Fruit fly (Drosophila melanogaster) whole organism, embryonic: Measurements from ENCODE around the gene Veneno.

Experiments
- Antp ChIP-seq: fragments of 200-800 bp; sonication (Bioruptor generic); optimal IDR thresholded peaks from 3 replicates; lab custom pipeline; 2016; ENCODE audit warnings: missing biosample characterization, missing genetic modification characterization
- Bteb2 ChIP-seq: fragments of 200-800 bp; sonication (Bioruptor generic); optimal IDR thresholded peaks from 2 replicates; lab custom pipeline; 2016; ENCODE audit warnings: missing biosample characterization, missing genetic modification characterization
- CG10274 ChIP-seq: fragments of 200-800 bp; sonication (Bioruptor generic); optimal IDR thresholded peaks from 3 replicates; lab custom pipeline; 2017; ENCODE audit warnings: missing biosample characterization, mild to moderate bottlenecking, missing genetic modification characterization
- CG10431 ChIP-seq: fragments of 200-800 bp; sonication (Bioruptor generic); optimal IDR thresholded peaks from 3 replicates; lab custom pipeline; 2018; ENCODE audit warnings: missing biosample characterization, mild to moderate bottlenecking, missing genetic modification characterization
- CG10462 ChIP-seq: fragments of 200-800 bp; sonication (Bioruptor generic); optimal IDR thresholded peaks from 2 replicates; lab custom pipeline; 2016; ENCODE audit warnings: missing biosample characterization, missing genetic modification characterization
- CG11695 ChIP-seq: fragments of 200-800 bp; sonication (Bioruptor generic); IDR thresholded peaks from 3 replicates; pipeline ENCODE4 v1.3.6; 2022; ENCODE audit warnings: missing biosample characterization, missing genetic modification characterization
- CG11723 ChIP-seq: fragments of 200-800 bp; sonication (Bioruptor generic); optimal IDR thresholded peaks from 2 replicates; lab custom pipeline; 2017; ENCODE audit warnings: missing biosample characterization, mild to moderate bottlenecking, missing genetic modification characterization
- CG1233 ChIP-seq: fragments of 200-800 bp; sonication (Bioruptor generic); optimal IDR thresholded peaks from 4 replicates; lab custom pipeline; 2018; ENCODE audit warnings: missing biosample characterization, mild to moderate bottlenecking, missing genetic modification characterization
- CG12942 ChIP-seq: fragments of 200-800 bp; sonication (Bioruptor generic); optimal IDR thresholded peaks from 3 replicates; lab custom pipeline; 2016; ENCODE audit warnings: missing biosample characterization, missing genetic modification characterization
- CG13123 ChIP-seq: fragments of 200-800 bp; sonication (Bioruptor generic); optimal IDR thresholded peaks from 2 replicates; lab custom pipeline; 2016; ENCODE audit warnings: missing biosample characterization, missing genetic modification characterization
- CG13296 ChIP-seq: fragments of 200-800 bp; sonication (Bioruptor generic); optimal IDR thresholded peaks from 3 replicates; lab custom pipeline; 2018; ENCODE audit warnings: missing biosample characterization, mild to moderate bottlenecking, missing genetic modification characterization
- CG16815 ChIP-seq: fragments of 200-800 bp; sonication (Bioruptor generic); optimal IDR thresholded peaks from 3 replicates; lab custom pipeline; 2017; ENCODE audit warnings: missing biosample characterization, mild to moderate bottlenecking, missing genetic modification characterization
- CG17802 ChIP-seq: fragments of 200-800 bp; sonication (Bioruptor generic); optimal IDR thresholded peaks from 2 replicates; lab custom pipeline; 2018; ENCODE audit warnings: missing biosample characterization, mild to moderate bottlenecking, missing genetic modification characterization, moderate library complexity
- CG2678 ChIP-seq: fragments of 200-800 bp; sonication (Bioruptor generic); optimal IDR thresholded peaks from 3 replicates; lab custom pipeline; 2019; ENCODE audit warnings: missing biosample characterization, mild to moderate bottlenecking, missing genetic modification characterization, moderate library complexity
- CG30431 ChIP-seq: fragments of 200-800 bp; sonication (Bioruptor generic); optimal IDR thresholded peaks from 2 replicates; lab custom pipeline; 2017; ENCODE audit warnings: missing biosample characterization, missing genetic modification characterization
- CG6654 ChIP-seq: fragments of 200-800 bp; sonication (Bioruptor generic); optimal IDR thresholded peaks from 2 replicates; lab custom pipeline; 2017; ENCODE audit warnings: missing biosample characterization, mild to moderate bottlenecking, missing genetic modification characterization
- CG6813 ChIP-seq: fragments of 200-800 bp; sonication (Bioruptor generic); optimal IDR thresholded peaks from 2 replicates; lab custom pipeline; 2017; ENCODE audit warnings: missing biosample characterization, missing genetic modification characterization, mild to moderate bottlenecking, moderate library complexity, missing genetic modification reagents
- CG7839 ChIP-seq: fragments of 200-800 bp; sonication (Bioruptor generic); optimal IDR thresholded peaks from 3 replicates; lab custom pipeline; 2018; ENCODE audit warnings: missing biosample characterization, mild to moderate bottlenecking, missing genetic modification characterization, moderate library complexity
- CG7963 ChIP-seq: fragments of 200-800 bp; sonication (Bioruptor generic); IDR thresholded peaks from 3 replicates; pipeline ENCODE4 v1.3.6; 2022; ENCODE audit warnings: missing biosample characterization, missing genetic modification characterization; ENCODE audit not compliant: partially characterized antibody
- CG8290 ChIP-seq, 3 experiments: fragments of 200-800 bp; sonication (Bioruptor generic); optimal IDR thresholded peaks; 2 replicates each; lab custom pipeline; 2016 to 2019; ENCODE audit warnings: missing biosample characterization in 3 of 3, missing genetic modification characterization in 3 of 3, mild to moderate bottlenecking in 2 of 3, moderate library complexity in 1 of 3
- CG8924 ChIP-seq: fragments of 200-800 bp; optimal IDR thresholded peaks from 3 replicates; lab custom pipeline; 2019; ENCODE audit warnings: missing biosample characterization, mild to moderate bottlenecking, missing genetic modification characterization, moderate library complexity
- CoRest ChIP-seq: fragments of 200-800 bp; sonication (Bioruptor generic); optimal IDR thresholded peaks from 3 replicates; lab custom pipeline; 2018; ENCODE audit warnings: missing biosample characterization, mild to moderate bottlenecking, missing genetic modification characterization, moderate library complexity
- Dbx ChIP-seq: fragments of 200-800 bp; sonication (Bioruptor generic); IDR thresholded peaks from 3 replicates; pipeline ENCODE4 v1.3.6; 2022; ENCODE audit warnings: missing biosample characterization, missing genetic modification characterization
- Dref ChIP-seq: fragments of 200-800 bp; sonication (Bioruptor generic); IDR thresholded peaks from 2 replicates; pipeline ENCODE4 v1.3.6; 2022; ENCODE audit warnings: missing biosample characterization, missing genetic modification characterization
- Drgx ChIP-seq: fragments of 200-800 bp; sonication (Bioruptor generic); IDR thresholded peaks from 2 replicates; pipeline ENCODE4 v1.3.6; 2022; ENCODE audit warnings: missing biosample characterization, missing genetic modification characterization
- HHEX ChIP-seq: fragments of 200-800 bp; sonication (Bioruptor generic); optimal IDR thresholded peaks from 3 replicates; lab custom pipeline; 2017; ENCODE audit warnings: missing biosample characterization, mild to moderate bottlenecking, missing genetic modification characterization, missing genetic modification reagents
- MESR4 ChIP-seq: fragments of 200-800 bp; sonication (Bioruptor generic); optimal IDR thresholded peaks from 2 replicates; lab custom pipeline; 2018; ENCODE audit warnings: missing biosample characterization, mild to moderate bottlenecking, missing genetic modification characterization, moderate library complexity
- Meics ChIP-seq: fragments of 200-800 bp; sonication (Bioruptor generic); optimal IDR thresholded peaks from 2 replicates; lab custom pipeline; 2017; ENCODE audit warnings: missing biosample characterization, mild to moderate bottlenecking, missing genetic modification characterization
- NfI ChIP-seq: fragments of 200-800 bp; sonication (Bioruptor generic); optimal IDR thresholded peaks from 3 replicates; lab custom pipeline; 2018; ENCODE audit warnings: missing biosample characterization, mild to moderate bottlenecking, missing genetic modification characterization, moderate library complexity
- Ravus ChIP-seq: fragments of 200-800 bp; sonication (Bioruptor generic); IDR thresholded peaks from 2 replicates; pipeline ENCODE4 v1.3.6; 2022; ENCODE audit warnings: missing biosample characterization, missing genetic modification characterization
- Spps ChIP-seq: fragments of 200-800 bp; sonication (Bioruptor generic); optimal IDR thresholded peaks from 2 replicates; lab custom pipeline; 2018; ENCODE audit warnings: missing biosample characterization, mild to moderate bottlenecking, missing genetic modification characterization
- Taf1 ChIP-seq: fragments of 200-800 bp; sonication (Bioruptor generic); IDR thresholded peaks from 2 replicates; pipeline ENCODE4 v1.3.6; 2022; ENCODE audit warnings: missing biosample characterization, missing genetic modification characterization
- Usf ChIP-seq: fragments of 200-800 bp; sonication (Bioruptor generic); optimal IDR thresholded peaks from 2 replicates; lab custom pipeline; 2017; ENCODE audit warnings: missing genotype, missing biosample characterization, missing genetic modification characterization
- amos ChIP-seq: fragments of 200-800 bp; sonication (Bioruptor generic); IDR thresholded peaks from 2 replicates; pipeline ENCODE4 v1.3.6; 2022; ENCODE audit warnings: missing biosample characterization, missing genetic modification characterization; ENCODE audit not compliant: partially characterized antibody
- az2 ChIP-seq: fragments of 200-800 bp; sonication (Bioruptor generic); optimal IDR thresholded peaks from 3 replicates; lab custom pipeline; 2016; ENCODE audit warnings: missing biosample characterization, missing genetic modification characterization
- cato ChIP-seq: fragments of 200-800 bp; sonication (Bioruptor generic); optimal IDR thresholded peaks from 2 replicates; lab custom pipeline; 2016; ENCODE audit warnings: missing biosample characterization, missing genetic modification characterization, borderline replicate concordance
- cwo ChIP-seq: fragments of 200-800 bp; sonication (Bioruptor generic); optimal IDR thresholded peaks from 3 replicates; lab custom pipeline; 2017; ENCODE audit warnings: missing biosample characterization, missing genetic modification characterization, mild to moderate bottlenecking, moderate library complexity, missing genetic modification reagents
- danr ChIP-seq: fragments of 200-800 bp; sonication (Bioruptor generic); IDR thresholded peaks from 2 replicates; pipeline ENCODE4 v1.3.6; 2022; ENCODE audit warnings: missing biosample characterization, missing genetic modification characterization
- dimm ChIP-seq: fragments of 200-800 bp; sonication (Bioruptor generic); IDR thresholded peaks from 2 replicates; pipeline ENCODE4 v1.3.6; 2022; ENCODE audit warnings: missing biosample characterization, missing genetic modification characterization
- dm ChIP-seq: fragments of 200-800 bp; sonication (Bioruptor generic); optimal IDR thresholded peaks from 3 replicates; lab custom pipeline; 2016; ENCODE audit warnings: missing biosample characterization, missing genetic modification characterization
- dmrt11E ChIP-seq: fragments of 200-800 bp; sonication (Bioruptor generic); optimal IDR thresholded peaks from 3 replicates; lab custom pipeline; 2018; ENCODE audit warnings: missing biosample characterization, mild to moderate bottlenecking, missing genetic modification characterization, moderate library complexity
- fru ChIP-seq: fragments of >200 bp; optimal IDR thresholded peaks from 2 replicates; lab custom pipeline; 2017
- gem ChIP-seq: fragments of 200-800 bp; sonication (Bioruptor generic); optimal IDR thresholded peaks from 2 replicates; lab custom pipeline; 2019; ENCODE audit warnings: missing biosample characterization, mild to moderate bottlenecking, missing genetic modification characterization, moderate library complexity
- gsb-n ChIP-seq: fragments of 200-800 bp; sonication (Bioruptor generic); optimal IDR thresholded peaks from 3 replicates; lab custom pipeline; 2018; ENCODE audit warnings: missing biosample characterization, mild to moderate bottlenecking, missing genetic modification characterization
- hth ChIP-seq: fragments of >200 bp; optimal IDR thresholded peaks from 2 replicates; lab custom pipeline; 2017; ENCODE audit warnings: inconsistent platforms
- rib ChIP-seq: fragments of 200-800 bp; sonication (Bioruptor generic); IDR thresholded peaks from 2 replicates; pipeline ENCODE4 v1.3.6; 2022; ENCODE audit warnings: missing biosample characterization, missing genetic modification characterization
- row ChIP-seq: fragments of 200-800 bp; sonication (Bioruptor generic); IDR thresholded peaks from 3 replicates; pipeline ENCODE4 v1.3.6; 2022; ENCODE audit warnings: missing biosample characterization, missing genetic modification characterization
- sim ChIP-seq: fragments of 200-800 bp; sonication (Bioruptor generic); IDR thresholded peaks from 2 replicates; pipeline ENCODE4 v1.3.6; 2022; ENCODE audit warnings: missing biosample characterization, missing genetic modification characterization
- slbo ChIP-seq: fragments of 200-800 bp; sonication (Bioruptor generic); IDR thresholded peaks from 2 replicates; pipeline ENCODE4 v1.3.6; 2022; ENCODE audit warnings: missing biosample characterization, missing genetic modification characterization
- tll ChIP-seq, 2 experiments: fragments of 200-800 bp in 1 of 2; fragments of >200 bp in 1 of 2; sonication (Bioruptor generic) in 1 of 2; optimal IDR thresholded peaks; 2 replicates each; lab custom pipeline; 2017 to 2019; ENCODE audit warnings: missing biosample characterization in 2 of 2, missing genetic modification characterization in 2 of 2, mild to moderate bottlenecking in 1 of 2, moderate library complexity in 1 of 2
- ttk ChIP-seq: fragments of 200-800 bp; sonication (Bioruptor generic); IDR thresholded peaks from 2 replicates; pipeline ENCODE4 v2.1.2; 2022; ENCODE audit warnings: missing biosample characterization, missing genetic modification characterization

Veneno gene

DNA sequence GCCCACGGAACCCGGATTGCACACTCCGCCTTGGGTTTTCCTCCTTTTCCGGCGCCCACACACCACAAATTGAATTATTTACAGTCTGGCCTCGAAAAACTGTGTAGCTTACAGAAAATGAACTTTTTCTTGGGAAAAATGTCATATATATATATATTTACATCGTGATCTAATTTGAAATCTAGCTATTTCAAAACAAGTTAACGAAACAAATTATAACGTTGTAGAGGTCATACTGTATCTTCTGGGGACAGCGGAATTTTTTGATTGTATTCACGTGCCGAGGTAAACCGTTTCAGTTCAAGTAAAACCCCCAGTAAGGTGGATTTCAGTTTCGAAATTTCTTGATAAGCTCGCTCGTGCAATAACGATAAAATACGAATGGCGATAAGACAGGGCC is 7.9 kb downstream of the Veneno start (continued):
- no peak for TF ChIP-seq tll (GFP tag; optimal IDR thresholded peaks at IDR 0.05; lab: Kevin White, UChicago)
- peak; percentile 49 for TF ChIP-seq Drgx (GFP tag; lab: Robert Waterston, UW)
- TF ChIP-seq Dbx (GFP tag; lab: Robert Waterston, UW): peak; percentile 71
- no peak for TF ChIP-seq CG10274 (GFP tag; lab: Kevin White, UChicago)
- peak; percentile 57 for TF ChIP-seq CG7839 (tag; lab: Kevin White, UChicago)
- no peak for TF ChIP-seq CG10431 (GFP tag; lab: Kevin White, UChicago)
- no peak for TF ChIP-seq CG6654 (GFP tag; lab: Kevin White, UChicago)
- TF ChIP-seq Taf1 (GFP tag; lab: Robert Waterston, UW): no peak
- no peak for TF ChIP-seq Usf
- TF ChIP-seq Ravus (GFP tag; lab: Robert Waterston, UW): peak; percentile 59
- peak; percentile 87 for TF ChIP-seq cwo
- TF ChIP-seq sim (GFP tag; lab: Robert Waterston, UW): no peak
- TF ChIP-seq CG12942 (GFP tag; lab: Kevin White, UChicago): no peak
- no peak for TF ChIP-seq amos
- peak; percentile 0 for TF ChIP-seq CoRest (tag; lab: Kevin White, UChicago)
- no peak for TF ChIP-seq CG13123
- TF ChIP-seq CG13296 (GFP tag; lab: Kevin White, UChicago): no peak
- TF ChIP-seq az2: peak; percentile 23
- TF ChIP-seq Bteb2: no peak
- TF ChIP-seq CG2678: peak; percentile 66
- no peak for TF ChIP-seq Dref (GFP tag; lab: Robert Waterston, UW)
- TF ChIP-seq dimm: 0 out of 2 replicates have a peak, but pooled peaks have one; percentile 17
- TF ChIP-seq rib (GFP tag; lab: Robert Waterston, UW): no peak
- TF ChIP-seq cato (GFP tag; lab: Kevin White, UChicago): no peak
- TF ChIP-seq Meics (GFP tag; lab: Kevin White, UChicago): peak; percentile 56
- TF ChIP-seq ttk (GFP tag; lab: Robert Waterston, UW): peak; percentile 64
- peak; percentile 43 for TF ChIP-seq HHEX (GFP tag; lab: Kevin White, UChicago)
- TF ChIP-seq Spps (tag; lab: Kevin White, UChicago): no peak
- TF ChIP-seq CG11695 (GFP tag; lab: Robert Waterston, UW): peak; percentile 65; the same call in 1 of the 3 replicates
- no peak for TF ChIP-seq dm (GFP tag; lab: Kevin White, UChicago)
- no peak for TF ChIP-seq CG30431
- no peak for TF ChIP-seq CG8290 (GFP tag; optimal IDR thresholded peaks at IDR 0.05; lab: Kevin White, UChicago)
- TF ChIP-seq CG8290 (tag; optimal IDR thresholded peaks at IDR 0.05; lab: Kevin White, UChicago): peak in 1 of 2 experiments; percentile 42
- TF ChIP-seq gem (tag; lab: Kevin White, UChicago): peak; percentile 73
- TF ChIP-seq hth (lab: Kevin White, UChicago): no peak
- TF ChIP-seq CG1233 (GFP tag; lab: Kevin White, UChicago): peak; percentile 24
- TF ChIP-seq MESR4 (GFP tag; lab: Kevin White, UChicago): no peak
- TF ChIP-seq CG10462: no peak
- no peak for TF ChIP-seq CG17802 (tag; lab: Kevin White, UChicago)
- TF ChIP-seq Antp (GFP tag; lab: Kevin White, UChicago): no peak
- peak; percentile 82 for TF ChIP-seq slbo (GFP tag; lab: Robert Waterston, UW)
- TF ChIP-seq CG11723 (GFP tag; lab: Kevin White, UChicago): no peak
- no peak for TF ChIP-seq CG6813 (GFP tag; lab: Kevin White, UChicago)
- peak; percentile 77 for TF ChIP-seq row (GFP tag; lab: Robert Waterston, UW)
- TF ChIP-seq CG8924 (tag; lab: Kevin White, UChicago): peak; percentile 14
- 0 out of 2 replicates have a peak, but pooled peaks have one; percentile 41 for TF ChIP-seq danr (GFP tag; lab: Robert Waterston, UW)
- TF ChIP-seq CG7963 (GFP tag; lab: Robert Waterston, UW): no peak
- no peak for TF ChIP-seq dmrt11E (tag; lab: Kevin White, UChicago)
- TF ChIP-seq NfI (GFP tag; lab: Kevin White, UChicago): peak; percentile 61
- peak; percentile 1 for TF ChIP-seq gsb-n (tag; lab: Kevin White, UChicago)
- no peak for TF ChIP-seq CG16815 (GFP tag; lab: Kevin White, UChicago)
- no peak for TF ChIP-seq fru (lab: Kevin White, UChicago)
